Worm (Caenorhabditis elegans) whole organism, midembryonic: ENCODE results near the gene C50C3.12.

ENCODE experiments used
- cog-1 ChIP-seq: sonication (generic microtip); optimal IDR thresholded peaks from 2 replicates; lab custom pipeline; 2016; ENCODE audit warnings: missing genetic modification characterization, missing compliant biosample characterization
- flt-1 ChIP-seq: fragments of 200-800 bp; sonication (Bioruptor generic); IDR thresholded peaks from 2 replicates; pipeline ENCODE4 v1.3.6; 2022; ENCODE audit warnings: missing genetic modification characterization, missing compliant biosample characterization
- klf-2 ChIP-seq: fragments of 200-800 bp; sonication (Bioruptor generic); conservative IDR thresholded peaks from 2 replicates; pipeline ENCODE4 v1.3.6; 2022; ENCODE audit warnings: missing genetic modification reagents, missing genetic modification characterization, missing compliant biosample characterization
- tab-1 ChIP-seq: fragments of 200-800 bp; sonication (Bioruptor generic); IDR thresholded peaks from 2 replicates; pipeline ENCODE4 v1.3.6; 2022; ENCODE audit warnings: missing genetic modification characterization, missing compliant biosample characterization
- ztf-23 ChIP-seq: fragments of 200-800 bp; sonication (Bioruptor generic); IDR thresholded peaks from 2 replicates; pipeline ENCODE4 v1.3.6; 2022; ENCODE audit warnings: missing genetic modification reagents, missing genetic modification characterization, missing compliant biosample characterization
- ztf-29 ChIP-seq: fragments of 200-800 bp; sonication (Bioruptor generic); IDR thresholded peaks from 2 replicates; pipeline ENCODE4 v1.3.6; 2022; ENCODE audit warnings: missing genetic modification reagents, missing genetic modification characterization, missing compliant biosample characterization

ce11 chrIII:8145971-8146370, 30.4 kb upstream of the C50C3.12 start:
- no peak for TF ChIP-seq klf-2 (GFP tag; lab: Robert Waterston, UW)
- TF ChIP-seq tab-1 (GFP tag; lab: Robert Waterston, UW): no peak
- no peak for TF ChIP-seq ztf-23 (GFP tag; lab: Robert Waterston, UW)
- no peak for TF ChIP-seq flt-1
- no peak for TF ChIP-seq ztf-29 (GFP tag; lab: Robert Waterston, UW)
- no peak for TF ChIP-seq cog-1 (tag; lab: Kevin White, UChicago)
